Fruit fly (Drosophila melanogaster) whole organism, embryonic: ENCODE results near the gene Nup358.

Experiments
- Aef1 ChIP-seq: fragments of 200-800 bp; sonication (Bioruptor generic); IDR thresholded peaks from 3 replicates; pipeline ENCODE4 v1.3.6; 2022; ENCODE audit warnings: missing biosample characterization, missing genetic modification characterization
- BEAF-32 ChIP-seq: fragments of 200-800 bp; sonication (Bioruptor generic); optimal IDR thresholded peaks from 3 replicates; lab custom pipeline; 2017; ENCODE audit warnings: missing biosample characterization, missing genetic modification characterization, mild to moderate bottlenecking, moderate library complexity, missing genetic modification reagents
- CG11247 ChIP-seq: fragments of 200-800 bp; sonication (Bioruptor generic); IDR thresholded peaks from 2 replicates; pipeline ENCODE4 v1.3.6; 2022; ENCODE audit warnings: missing biosample characterization, missing genetic modification characterization
- CG12071 ChIP-seq: fragments of 200-800 bp; sonication (Bioruptor generic); optimal IDR thresholded peaks from 3 replicates; lab custom pipeline; 2018; ENCODE audit warnings: missing biosample characterization, mild to moderate bottlenecking, missing genetic modification characterization
- CG12155 ChIP-seq: fragments of 200-800 bp; sonication (Bioruptor generic); optimal IDR thresholded peaks from 3 replicates; lab custom pipeline; 2016; ENCODE audit warnings: missing biosample characterization, missing genetic modification characterization
- CG14050 ChIP-seq: fragments of 200-800 bp; sonication (Bioruptor generic); IDR thresholded peaks from 3 replicates; pipeline ENCODE4 v1.3.6; 2022; ENCODE audit warnings: missing biosample characterization, missing genetic modification characterization
- CG1529 ChIP-seq: fragments of 200-800 bp; sonication (Bioruptor generic); optimal IDR thresholded peaks from 3 replicates; lab custom pipeline; 2018; ENCODE audit warnings: missing biosample characterization, missing genetic modification characterization
- CG16813 ChIP-seq: fragments of 200-800 bp; sonication (Bioruptor generic); IDR thresholded peaks from 3 replicates; pipeline ENCODE4 v1.3.6; 2022; ENCODE audit warnings: missing biosample characterization, missing genetic modification characterization; ENCODE audit not compliant: partially characterized antibody
- CG17361 ChIP-seq: fragments of 200-800 bp; sonication (Bioruptor generic); IDR thresholded peaks from 3 replicates; pipeline ENCODE4 v1.3.6; 2022; ENCODE audit warnings: missing biosample characterization, missing genetic modification characterization
- CG17829 ChIP-seq: fragments of 200-800 bp; optimal IDR thresholded peaks from 2 replicates; lab custom pipeline; 2019; ENCODE audit warnings: missing biosample characterization, mild to moderate bottlenecking, missing genetic modification characterization, moderate library complexity
- CG18011 ChIP-seq: fragments of 200-800 bp; sonication (Bioruptor generic); optimal IDR thresholded peaks from 2 replicates; lab custom pipeline; 2017; ENCODE audit warnings: missing biosample characterization, missing genetic modification characterization, mild to moderate bottlenecking, moderate library complexity, missing genotype
- CG2712 ChIP-seq: fragments of 200-800 bp; optimal IDR thresholded peaks from 3 replicates; lab custom pipeline; 2019; ENCODE audit warnings: missing biosample characterization, mild to moderate bottlenecking, missing genetic modification characterization, moderate library complexity
- CG31441 ChIP-seq: fragments of 200-800 bp; sonication (Bioruptor generic); IDR thresholded peaks from 2 replicates; pipeline ENCODE4 v1.3.6; 2022; ENCODE audit warnings: missing biosample characterization, missing genetic modification characterization
- CG3407 ChIP-seq: fragments of 200-800 bp; sonication (Bioruptor generic); optimal IDR thresholded peaks from 2 replicates; lab custom pipeline; 2018; ENCODE audit warnings: missing biosample characterization, mild to moderate bottlenecking, missing genetic modification characterization
- CG3847 ChIP-seq: fragments of 200-800 bp; sonication (Bioruptor generic); IDR thresholded peaks from 2 replicates; pipeline ENCODE4 v1.3.6; 2022; ENCODE audit warnings: missing biosample characterization, missing genetic modification characterization
- CG4360 ChIP-seq: fragments of 200-800 bp; sonication (Bioruptor generic); IDR thresholded peaks from 2 replicates; pipeline ENCODE4 v1.3.6; 2022; ENCODE audit warnings: missing biosample characterization, missing genetic modification characterization
- CG4707 ChIP-seq: fragments of 200-800 bp; sonication (Bioruptor generic); optimal IDR thresholded peaks from 2 replicates; lab custom pipeline; 2018; ENCODE audit warnings: missing biosample characterization, mild to moderate bottlenecking, missing genetic modification characterization, moderate library complexity
- CG4730 ChIP-seq: fragments of 200-800 bp; sonication (Bioruptor generic); IDR thresholded peaks from 2 replicates; pipeline ENCODE4 v1.3.6; 2022; ENCODE audit warnings: missing biosample characterization, missing genetic modification characterization
- CG5180 ChIP-seq: fragments of 200-800 bp; sonication (Bioruptor generic); optimal IDR thresholded peaks from 3 replicates; lab custom pipeline; 2017; ENCODE audit warnings: missing biosample characterization, missing genetic modification characterization, mild to moderate bottlenecking, moderate library complexity, missing genetic modification reagents
- CG5953 ChIP-seq: fragments of 200-800 bp; sonication (Bioruptor generic); IDR thresholded peaks from 2 replicates; pipeline ENCODE4 v1.3.6; 2022; ENCODE audit warnings: missing biosample characterization, missing genetic modification characterization
- CG6272 ChIP-seq: fragments of 200-800 bp; sonication (Bioruptor generic); IDR thresholded peaks from 2 replicates; pipeline ENCODE4 v1.3.6; 2022; ENCODE audit warnings: missing biosample characterization, missing genetic modification characterization
- CG7928 ChIP-seq: fragments of 200-800 bp; sonication (Bioruptor generic); optimal IDR thresholded peaks from 2 replicates; lab custom pipeline; 2017; ENCODE audit warnings: missing biosample characterization, mild to moderate bottlenecking, missing genetic modification characterization
- CG8388 ChIP-seq: fragments of 200-800 bp; sonication (Bioruptor generic); optimal IDR thresholded peaks from 2 replicates; lab custom pipeline; 2019; ENCODE audit warnings: missing biosample characterization, mild to moderate bottlenecking, missing genetic modification characterization, moderate library complexity
- CG8765 ChIP-seq: fragments of 200-800 bp; sonication (Bioruptor generic); IDR thresholded peaks from 2 replicates; pipeline ENCODE4 v1.3.6; 2022; ENCODE audit warnings: missing biosample characterization, missing genetic modification characterization
- CG9876 ChIP-seq: fragments of 200-800 bp; sonication (Bioruptor generic); optimal IDR thresholded peaks from 2 replicates; lab custom pipeline; 2016; ENCODE audit warnings: missing biosample characterization, missing genetic modification characterization
- D ChIP-seq, 2 experiments: fragments of 200-800 bp in 1 of 2; fragments of >200 bp in 1 of 2; sonication (Bioruptor generic) in 1 of 2; optimal IDR thresholded peaks; 2 replicates in 1 of 2; 3 replicates in 1 of 2; lab custom pipeline; 2017; ENCODE audit warnings: mild to moderate bottlenecking in 1 of 2, missing biosample characterization in 1 of 2, missing genetic modification characterization in 1 of 2, missing genetic modification reagents in 1 of 2
- H15 ChIP-seq: fragments of 200-800 bp; sonication (Bioruptor generic); IDR thresholded peaks from 3 replicates; pipeline ENCODE4 v1.3.6; 2022; ENCODE audit warnings: missing biosample characterization, missing genetic modification characterization
- Hey ChIP-seq: fragments of 200-800 bp; sonication (Bioruptor generic); optimal IDR thresholded peaks from 3 replicates; lab custom pipeline; 2018; ENCODE audit warnings: missing biosample characterization, mild to moderate bottlenecking, missing genetic modification characterization
- HmgZ ChIP-seq: fragments of 200-800 bp; sonication (Bioruptor generic); optimal IDR thresholded peaks from 2 replicates; lab custom pipeline; 2018; ENCODE audit warnings: missing biosample characterization, mild to moderate bottlenecking, missing genetic modification characterization
- MESR4 ChIP-seq: fragments of 200-800 bp; sonication (Bioruptor generic); optimal IDR thresholded peaks from 2 replicates; lab custom pipeline; 2018; ENCODE audit warnings: missing biosample characterization, mild to moderate bottlenecking, missing genetic modification characterization, moderate library complexity
- MTF-1 ChIP-seq: fragments of 200-800 bp; sonication (Bioruptor generic); optimal IDR thresholded peaks from 2 replicates; lab custom pipeline; 2018; ENCODE audit warnings: missing biosample characterization, mild to moderate bottlenecking, missing genetic modification characterization, borderline replicate concordance
- Myb ChIP-seq: fragments of 200-800 bp; sonication (Bioruptor generic); optimal IDR thresholded peaks from 2 replicates; lab custom pipeline; 2016; ENCODE audit warnings: missing biosample characterization, missing genetic modification characterization
- Optix ChIP-seq: fragments of 200-800 bp; sonication (Bioruptor generic); IDR thresholded peaks from 3 replicates; pipeline ENCODE4 v1.3.6; 2022; ENCODE audit warnings: missing biosample characterization, missing genetic modification characterization
- Stat92E ChIP-seq, 3 experiments: fragments of >200 bp in 2 of 3; fragments of 200-800 bp in 1 of 3; sonication (Bioruptor generic) in 1 of 3; optimal IDR thresholded peaks; 2 replicates each; lab custom pipeline; 2017 to 2019; ENCODE audit warnings: missing biosample characterization in 3 of 3, missing genetic modification characterization in 3 of 3, mild to moderate bottlenecking in 1 of 3, moderate library complexity in 1 of 3
- ab ChIP-seq: fragments of 200-800 bp; sonication (Bioruptor generic); optimal IDR thresholded peaks from 2 replicates; lab custom pipeline; 2016; ENCODE audit warnings: missing biosample characterization, missing genetic modification characterization
- aop ChIP-seq: fragments of 200-800 bp; sonication (Bioruptor generic); IDR thresholded peaks from 2 replicates; pipeline ENCODE4 v1.3.6; 2022; ENCODE audit warnings: missing biosample characterization, missing genetic modification characterization
- ara ChIP-seq: fragments of 200-800 bp; sonication (Bioruptor generic); IDR thresholded peaks from 2 replicates; pipeline ENCODE4 v1.3.6; 2022; ENCODE audit warnings: missing biosample characterization, missing genetic modification characterization
- bsh ChIP-seq, 2 experiments: fragments of 200-800 bp; sonication (Bioruptor generic); optimal IDR thresholded peaks; 2 replicates each; lab custom pipeline; 2017 to 2018; ENCODE audit warnings: mild to moderate bottlenecking in 2 of 2, missing biosample characterization in 2 of 2, missing genetic modification characterization in 2 of 2, moderate library complexity in 1 of 2
- croc ChIP-seq: fragments of 200-800 bp; sonication (Bioruptor generic); conservative IDR thresholded peaks from 3 replicates; pipeline ENCODE4 v1.3.6; 2022; ENCODE audit warnings: missing biosample characterization, missing genetic modification characterization
- eve ChIP-seq, 2 experiments: fragments of >200 bp; optimal IDR thresholded peaks; 2 replicates each; lab custom pipeline; 2017; ENCODE audit warnings: missing biosample characterization in 2 of 2, missing genetic modification characterization in 2 of 2
- exex ChIP-seq: fragments of 200-800 bp; sonication (Bioruptor generic); optimal IDR thresholded peaks from 4 replicates; lab custom pipeline; 2018; ENCODE audit warnings: missing biosample characterization, mild to moderate bottlenecking, missing genetic modification characterization, moderate library complexity
- fd96Cb ChIP-seq: fragments of 200-800 bp; sonication (Bioruptor generic); optimal IDR thresholded peaks from 2 replicates; lab custom pipeline; 2018; ENCODE audit warnings: missing biosample characterization, mild to moderate bottlenecking, missing genetic modification characterization, moderate library complexity
- nmo ChIP-seq: fragments of 200-800 bp; sonication (Bioruptor generic); optimal IDR thresholded peaks from 2 replicates; lab custom pipeline; 2018; ENCODE audit warnings: missing biosample characterization, mild to moderate bottlenecking, missing genetic modification characterization, moderate library complexity
- oc ChIP-seq: fragments of 200-800 bp; sonication (Bioruptor generic); optimal IDR thresholded peaks from 2 replicates; lab custom pipeline; 2018; ENCODE audit warnings: missing biosample characterization, mild to moderate bottlenecking, missing genetic modification characterization, moderate library complexity
- pho ChIP-seq: fragments of 200-800 bp; sonication (Bioruptor generic); optimal IDR thresholded peaks from 2 replicates; lab custom pipeline; 2016; ENCODE audit warnings: missing biosample characterization, missing genetic modification characterization
- run ChIP-seq: fragments of 200-800 bp; sonication (Bioruptor generic); optimal IDR thresholded peaks from 3 replicates; lab custom pipeline; 2018; ENCODE audit warnings: missing biosample characterization, mild to moderate bottlenecking, missing genetic modification characterization
- salm ChIP-seq: fragments of 200-800 bp; sonication (Bioruptor generic); optimal IDR thresholded peaks from 2 replicates; lab custom pipeline; 2018; ENCODE audit warnings: missing biosample characterization, mild to moderate bottlenecking, missing genetic modification characterization
- tup ChIP-seq: fragments of 200-800 bp; sonication (Bioruptor generic); optimal IDR thresholded peaks from 2 replicates; lab custom pipeline; 2016; ENCODE audit warnings: missing biosample characterization, mild to moderate bottlenecking, missing genetic modification characterization, moderate library complexity
- vfl ChIP-seq: fragments of 200-800 bp; sonication (Bioruptor generic); optimal IDR thresholded peaks from 2 replicates; lab custom pipeline; 2016; ENCODE audit warnings: missing biosample characterization, missing genetic modification characterization

Gene Nup358

DNA sequence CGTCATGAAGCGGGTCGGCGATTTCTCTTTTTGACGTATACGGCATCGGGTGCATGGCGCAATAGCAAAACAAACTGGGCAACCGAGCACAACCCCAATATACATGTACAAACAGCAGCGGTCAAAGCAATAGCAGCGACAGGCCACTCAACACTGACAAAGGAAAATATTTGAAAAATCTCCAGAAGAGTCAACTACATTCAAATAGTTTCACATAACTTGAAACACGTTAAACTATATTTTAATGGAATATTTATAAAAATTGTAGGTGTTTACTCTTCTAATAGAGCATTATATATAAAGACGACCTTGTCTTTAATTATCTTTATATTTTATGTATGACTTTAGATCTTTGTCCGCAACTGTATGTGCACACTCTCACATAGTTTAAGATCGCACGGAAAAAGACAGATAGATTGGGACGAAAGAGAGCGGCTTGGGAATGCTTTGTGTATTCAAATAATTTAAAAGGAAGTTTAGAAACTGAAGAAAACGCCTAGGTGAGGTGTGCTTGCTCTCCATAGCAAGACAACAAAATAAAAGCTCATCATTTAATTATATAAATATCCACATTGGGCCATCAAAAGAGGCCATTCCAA, 41.6 kb upstream of the Nup358 start (continued):
- TF ChIP-seq CG12071 (GFP tag; lab: Kevin White, UChicago) (peak; percentile 64), run (tag; lab: Kevin White, UChicago) (peak; percentile 73), fd96Cb (tag; lab: Kevin White, UChicago) (peak; percentile 73), CG14050 (GFP tag; lab: Robert Waterston, UW) (peak; percentile 60), CG3847 (peak; percentile 54; the same call in 1 of the 2 replicates), HmgZ (peak; percentile 62), vfl (GFP tag; lab: Kevin White, UChicago) (peak; percentile 10), eve (GFP tag; optimal IDR thresholded peaks at IDR 0.05; lab: Kevin White, UChicago) (peak in 1 of 2 experiments; percentile 85), tup (peak; percentile 0), MTF-1 (GFP tag; lab: Kevin White, UChicago) (peak; percentile 50), CG9876 (no peak), CG17361 (GFP tag; lab: Robert Waterston, UW) (peak; percentile 86), Aef1 (peak; percentile 63), CG12155 (GFP tag; lab: Kevin White, UChicago) (peak; percentile 55), pho (GFP tag; lab: Kevin White, UChicago) (peak; percentile 9), CG6272 (GFP tag; lab: Robert Waterston, UW) (no peak), bsh (GFP tag; optimal IDR thresholded peaks at IDR 0.05; lab: Kevin White, UChicago) (peak; percentile 75 to 82), Optix (GFP tag; lab: Robert Waterston, UW) (peak; percentile 38; the same call in 1 of the 3 replicates), CG4730 (GFP tag; lab: Robert Waterston, UW) (peak; percentile 32; the same call in 1 of the 2 replicates), CG5180 (GFP tag; lab: Kevin White, UChicago) (peak; percentile 63), CG17829 (tag; lab: Kevin White, UChicago) (peak; percentile 82), oc (peak; percentile 75), CG31441 (GFP tag; lab: Robert Waterston, UW) (peak; percentile 86), CG5953 (GFP tag; lab: Robert Waterston, UW) (no peak), salm (tag; lab: Kevin White, UChicago) (peak; percentile 68), ara (GFP tag; lab: Robert Waterston, UW) (peak; percentile 48; the same call in 1 of the 2 replicates), CG18011 (GFP tag; lab: Kevin White, UChicago) (peak; percentile 7), CG4707 (GFP tag; lab: Kevin White, UChicago) (peak; percentile 45), ab (GFP tag; lab: Kevin White, UChicago) (peak; percentile 22), CG2712 (peak; percentile 88), CG11247 (GFP tag; lab: Robert Waterston, UW) (no peak), CG7928 (GFP tag; lab: Kevin White, UChicago) (peak; percentile 4), D (optimal IDR thresholded peaks at IDR 0.05; lab: Kevin White, UChicago) (no peak), D (GFP tag; optimal IDR thresholded peaks at IDR 0.05; lab: Kevin White, UChicago) (peak; percentile 60), H15 (GFP tag; lab: Robert Waterston, UW) (peak; percentile 58; the same call in 2 of the 3 replicates), CG8765 (GFP tag; lab: Robert Waterston, UW) (no peak), CG3407 (peak; percentile 63), CG1529 (peak; percentile 64), Myb (GFP tag; lab: Kevin White, UChicago) (no peak), nmo (GFP tag; lab: Kevin White, UChicago) (peak; percentile 83), Hey (tag; lab: Kevin White, UChicago) (no peak), BEAF-32 (GFP tag; lab: Kevin White, UChicago) (no peak), croc (GFP tag; lab: Robert Waterston, UW) (peak; percentile 70), aop (no peak), CG8388 (GFP tag; lab: Kevin White, UChicago) (peak; percentile 78), CG16813 (no peak), Stat92E (GFP tag; optimal IDR thresholded peaks at IDR 0.05; lab: Kevin White, UChicago) (no peak), CG4360 (GFP tag; lab: Robert Waterston, UW) (no peak), exex (peak; percentile 8), MESR4 (no peak)
